Worm (Caenorhabditis elegans) whole organism, midembryonic: ENCODE results near the gene T25B6.6.

Experiments
- cog-1 ChIP-seq: sonication (generic microtip); optimal IDR thresholded peaks from 2 replicates; lab custom pipeline; 2016; ENCODE audit warnings: missing genetic modification characterization, missing compliant biosample characterization
- flt-1 ChIP-seq: fragments of 200-800 bp; sonication (Bioruptor generic); IDR thresholded peaks from 2 replicates; pipeline ENCODE4 v1.3.6; 2022; ENCODE audit warnings: missing genetic modification characterization, missing compliant biosample characterization
- med-1 ChIP-seq: sonication (generic microtip); optimal IDR thresholded peaks from 2 replicates; lab custom pipeline; 2017; ENCODE audit warnings: missing genetic modification characterization, mild to moderate bottlenecking, missing compliant biosample characterization, antibody characterized with exemption, missing genetic modification reagents; ENCODE audit not compliant: insufficient read depth
- ztf-23 ChIP-seq: fragments of 200-800 bp; sonication (Bioruptor generic); IDR thresholded peaks from 2 replicates; pipeline ENCODE4 v1.3.6; 2022; ENCODE audit warnings: missing genetic modification reagents, missing genetic modification characterization, missing compliant biosample characterization

ce11 chrX:9014451-9014850, 8.2 kb downstream of the T25B6.6 start:
- TF ChIP-seq cog-1 (tag; lab: Kevin White, UChicago): no peak
- no peak for TF ChIP-seq flt-1 (GFP tag; lab: Robert Waterston, UW)
- TF ChIP-seq ztf-23 (GFP tag; lab: Robert Waterston, UW): no peak
- no peak for TF ChIP-seq med-1 (GFP tag; lab: Kevin White, UChicago)
